Fruit fly (Drosophila melanogaster) whole organism, adult: ENCODE data around the gene Cpr66Cb.

Source experiments
- CG14711 ChIP-seq: fragments of 200-800 bp; sonication (Bioruptor generic); optimal IDR thresholded peaks from 2 replicates; lab custom pipeline; 2018; ENCODE audit warnings: missing biosample characterization, mild to moderate bottlenecking, missing genetic modification characterization, moderate library complexity
- CG1620 ChIP-seq: fragments of 200-800 bp; sonication (Bioruptor generic); optimal IDR thresholded peaks from 2 replicates; lab custom pipeline; 2016; ENCODE audit warnings: missing biosample characterization, missing genetic modification characterization
- Crg-1 ChIP-seq: fragments of 200-800 bp; sonication (Bioruptor generic); optimal IDR thresholded peaks from 2 replicates; lab custom pipeline; 2016; ENCODE audit warnings: missing biosample characterization, missing genetic modification characterization
- Mnt ChIP-seq: fragments of 200-800 bp; sonication (Bioruptor generic); optimal IDR thresholded peaks from 2 replicates; lab custom pipeline; 2016; ENCODE audit warnings: missing biosample characterization, mild to moderate bottlenecking, missing genetic modification characterization
- bab1 ChIP-seq: fragments of 200-800 bp; sonication (Bioruptor generic); optimal IDR thresholded peaks from 3 replicates; lab custom pipeline; 2019; ENCODE audit warnings: missing biosample characterization, mild to moderate bottlenecking, missing genetic modification characterization, moderate library complexity
- cnc ChIP-seq, 2 experiments: fragments of >200 bp; optimal IDR thresholded peaks; 2 replicates each; lab custom pipeline; 2017
- kay ChIP-seq: fragments of 200-800 bp; sonication (Bioruptor generic); peaks from one replicate; lab custom pipeline; 2016; ENCODE audit warnings: missing biosample characterization, missing genetic modification characterization, borderline replicate concordance
- ovo ChIP-seq: fragments of 200-800 bp; sonication (Bioruptor generic); optimal IDR thresholded peaks from 2 replicates; lab custom pipeline; 2016; ENCODE audit warnings: missing biosample characterization, missing genetic modification characterization
- pad ChIP-seq: fragments of 200-800 bp; sonication (Bioruptor generic); optimal IDR thresholded peaks from 3 replicates; lab custom pipeline; 2017; ENCODE audit warnings: missing biosample characterization, missing genetic modification characterization, mild to moderate bottlenecking, moderate library complexity, missing genetic modification reagents
- tj ChIP-seq: fragments of 200-800 bp; sonication (Bioruptor generic); optimal IDR thresholded peaks from 3 replicates; lab custom pipeline; 2017; ENCODE audit warnings: missing biosample characterization, mild to moderate bottlenecking, missing genetic modification characterization, moderate library complexity
- toe ChIP-seq: fragments of 200-800 bp; sonication (Bioruptor generic); optimal IDR thresholded peaks from 2 replicates; lab custom pipeline; 2016; ENCODE audit warnings: missing biosample characterization, missing genetic modification characterization

- TF ChIP-seq tj (GFP tag; lab: Kevin White, UChicago) (no peak), ovo (GFP tag; lab: Kevin White, UChicago) (no peak), toe (GFP tag; lab: Kevin White, UChicago) (peak; percentile 52), Crg-1 (peak; percentile 43), kay (GFP tag; lab: Kevin White, UChicago) (peak; percentile 11), CG1620 (GFP tag; lab: Kevin White, UChicago) (peak; percentile 2), CG14711 (peak; percentile 45), cnc (optimal IDR thresholded peaks at IDR 0.05; lab: Kevin White, UChicago) (no peak), bab1 (GFP tag; lab: Kevin White, UChicago) (peak; percentile 32), pad (GFP tag; lab: Kevin White, UChicago) (peak; percentile 33), Mnt (GFP tag; lab: Kevin White, UChicago) (no peak)
Measured at dm6 chr3L:8289336-8290258, 46.9 kb upstream of the Cpr66Cb start, which contains the start of gene cert.
